Fruit fly (Drosophila melanogaster) whole organism, wandering third instar larva: ENCODE results near the gene CG4553.

ENCODE experiments used
- Abd-B ChIP-seq: fragments of >200 bp; optimal IDR thresholded peaks from 2 replicates; lab custom pipeline; 2017; ENCODE audit warnings: missing biosample characterization, missing genetic modification characterization
- CrebA ChIP-seq: fragments of 200-800 bp; sonication (Bioruptor generic); optimal IDR thresholded peaks from 2 replicates; lab custom pipeline; 2016; ENCODE audit warnings: missing biosample characterization, mild to moderate bottlenecking, missing genetic modification characterization, borderline replicate concordance
- Dfd ChIP-seq: fragments of >200 bp; optimal IDR thresholded peaks from 2 replicates; lab custom pipeline; 2017; ENCODE audit warnings: missing biosample characterization, missing genetic modification characterization
- Dif ChIP-seq: fragments of 200-275, 200-300 bp; sonication (Bioruptor generic); optimal IDR thresholded peaks from 2 replicates; lab custom pipeline; 2018; ENCODE audit warnings: missing biosample characterization, missing genetic modification characterization; ENCODE audit not compliant: partially characterized antibody
- GATAd ChIP-seq: sonication (Bioruptor generic); optimal IDR thresholded peaks from 2 replicates; lab custom pipeline; 2016; ENCODE audit warnings: missing biosample characterization, missing genetic modification characterization
- Hnf4 ChIP-seq: fragments of 200-800 bp; sonication (Bioruptor generic); optimal IDR thresholded peaks from 2 replicates; lab custom pipeline; 2016; ENCODE audit warnings: missing biosample characterization, mild to moderate bottlenecking, missing genetic modification characterization
- Hr78 ChIP-seq: fragments of >200 bp; optimal IDR thresholded peaks from 2 replicates; lab custom pipeline; 2017; ENCODE audit warnings: missing biosample characterization, missing genetic modification characterization
- Hr83 ChIP-seq: fragments of 200-300 bp; sonication (Bioruptor generic); optimal IDR thresholded peaks from 2 replicates; lab custom pipeline; 2016; ENCODE audit warnings: missing biosample characterization, mild to moderate bottlenecking, missing genetic modification characterization, moderate library complexity; ENCODE audit not compliant: poor library complexity, severe bottlenecking
- Myc ChIP-seq: fragments of >200 bp; optimal IDR thresholded peaks from 2 replicates; lab custom pipeline; 2017
- N ChIP-seq: fragments of >200 bp; optimal IDR thresholded peaks from 2 replicates; lab custom pipeline; 2018; ENCODE audit warnings: missing biosample characterization, missing external identifiers, missing genetic modification characterization
- Rel ChIP-seq, 2 experiments: fragments of 200-800 bp; sonication (Bioruptor generic) in 1 of 2; optimal IDR thresholded peaks; 2 replicates in 1 of 2; 3 replicates in 1 of 2; lab custom pipeline; 2016 to 2019; ENCODE audit warnings: mild to moderate bottlenecking in 2 of 2, missing biosample characterization in 2 of 2, missing genetic modification characterization in 2 of 2, moderate library complexity in 1 of 2
- Vsx2 ChIP-seq: fragments of 200-300, 225-300 bp; sonication (Bioruptor generic); optimal IDR thresholded peaks from 2 replicates; lab custom pipeline; 2018; ENCODE audit warnings: missing biosample characterization, missing genetic modification characterization; ENCODE audit not compliant: partially characterized antibody
- br ChIP-seq: fragments of 200-800 bp; sonication (Bioruptor generic); optimal IDR thresholded peaks from 2 replicates; lab custom pipeline; 2016; ENCODE audit warnings: missing biosample characterization, missing genetic modification characterization
- brk ChIP-seq: fragments of 200-800 bp; sonication (Bioruptor generic); optimal IDR thresholded peaks from 2 replicates; lab custom pipeline; 2016; ENCODE audit warnings: missing biosample characterization, mild to moderate bottlenecking, missing genetic modification characterization
- dl ChIP-seq, 2 experiments: fragments of 175-275, 200-275 bp in 1 of 2; fragments of 200-275 bp in 1 of 2; sonication (Bioruptor generic); optimal IDR thresholded peaks; lab custom pipeline; 2018; ENCODE audit warnings: mild to moderate bottlenecking in 2 of 2, missing biosample characterization in 2 of 2, missing genetic modification characterization in 2 of 2, moderate library complexity in 2 of 2; ENCODE audit not compliant: partially characterized antibody in 2 of 2, insufficient read depth in 1 of 2
- dmrt93B ChIP-seq: fragments of 200-800 bp; sonication (Bioruptor generic); optimal IDR thresholded peaks from 2 replicates; lab custom pipeline; 2018; ENCODE audit warnings: missing biosample characterization, mild to moderate bottlenecking, missing genetic modification characterization
- dsf ChIP-seq: sonication (Bioruptor generic); optimal IDR thresholded peaks from 2 replicates; lab custom pipeline; 2016; ENCODE audit warnings: missing biosample characterization, missing genetic modification characterization, borderline replicate concordance
- ey ChIP-seq: fragments of 200-800 bp; sonication (Bioruptor generic); optimal IDR thresholded peaks from 2 replicates; lab custom pipeline; 2016; ENCODE audit warnings: missing biosample characterization, missing genetic modification characterization
- foxo ChIP-seq, 2 experiments: fragments of 200-800 bp; sonication (Bioruptor generic); optimal IDR thresholded peaks; 2 replicates in 1 of 2; 3 replicates in 1 of 2; lab custom pipeline; 2016 to 2017; ENCODE audit warnings: missing biosample characterization in 2 of 2, missing genetic modification characterization in 2 of 2
- fru ChIP-seq: fragments of 200-800 bp; sonication (Bioruptor generic); optimal IDR thresholded peaks from 3 replicates; lab custom pipeline; 2016; ENCODE audit warnings: missing biosample characterization, mild to moderate bottlenecking, missing genetic modification characterization
- h ChIP-seq: fragments of 200-800 bp; sonication (Bioruptor generic); optimal IDR thresholded peaks from 3 replicates; lab custom pipeline; 2016; ENCODE audit warnings: missing biosample characterization, mild to moderate bottlenecking, missing genetic modification characterization
- jim ChIP-seq: fragments of 175-275, 200-325 bp; sonication (Bioruptor generic); optimal IDR thresholded peaks from 2 replicates; lab custom pipeline; 2016; ENCODE audit warnings: missing biosample characterization, mild to moderate bottlenecking, missing genetic modification characterization
- lola ChIP-seq: fragments of >200 bp; optimal IDR thresholded peaks from 2 replicates; lab custom pipeline; 2017; ENCODE audit warnings: missing biosample characterization, missing genetic modification characterization
- psq ChIP-seq: fragments of 200-800 bp; sonication (Bioruptor generic); optimal IDR thresholded peaks from 3 replicates; lab custom pipeline; 2017; ENCODE audit warnings: missing biosample characterization, mild to moderate bottlenecking, missing genetic modification characterization, moderate library complexity
- rgr ChIP-seq: fragments of 200-800 bp; sonication (Bioruptor generic); optimal IDR thresholded peaks from 3 replicates; lab custom pipeline; 2016; ENCODE audit warnings: missing biosample characterization, mild to moderate bottlenecking, missing genetic modification characterization
- usp ChIP-seq: fragments of >200 bp; optimal IDR thresholded peaks from 2 replicates; lab custom pipeline; 2017; ENCODE audit warnings: missing biosample characterization, missing genetic modification characterization
- woc ChIP-seq: sonication (Bioruptor generic); optimal IDR thresholded peaks from 2 replicates; lab custom pipeline; 2016; ENCODE audit warnings: missing biosample characterization, mild to moderate bottlenecking, missing genetic modification characterization

Gene CG4553

dm6 chr3R:25515450-25516288 lies 39.0 kb upstream of the CG4553 start, which contains the start of gene msi (continued):
- TF ChIP-seq psq (GFP tag; lab: Kevin White, UChicago) (peak; percentile 97), Rel (GFP tag; optimal IDR thresholded peaks at IDR 0.05; lab: Kevin White, UChicago) (peak; percentile 84), Rel (tag; optimal IDR thresholded peaks at IDR 0.05; lab: Kevin White, UChicago) (peak; percentile 70), ey (GFP tag; lab: Kevin White, UChicago) (peak; percentile 76), h (GFP tag; lab: Kevin White, UChicago) (peak; percentile 91), Dfd (no peak), Hr83 (GFP tag; lab: Kevin White, UChicago) (peak; percentile 82), dsf (GFP tag; lab: Kevin White, UChicago) (peak; percentile 44), Myc (lab: Kevin White, UChicago) (no peak), Dif (GFP tag; lab: Kevin White, UChicago) (peak; percentile 84), br (GFP tag; lab: Kevin White, UChicago) (peak; percentile 77), dmrt93B (peak; percentile 94), foxo (GFP tag; optimal IDR thresholded peaks at IDR 0.05; lab: Kevin White, UChicago) (peak in 1 of 2 experiments; percentile 95), jim (GFP tag; lab: Kevin White, UChicago) (peak; percentile 49), dl (GFP tag; optimal IDR thresholded peaks at IDR 0.05; lab: Kevin White, UChicago; ENCODE audit: insufficient read depth in 1 of 2, partially characterized antibody in 2 of 2) (peak; percentile 80), CrebA (GFP tag; lab: Kevin White, UChicago) (peak; percentile 4)

dm6 chr3R:25512750-25513149 lies 36.0 kb upstream of the CG4553 start:
- TF ChIP-seq jim (GFP tag; lab: Kevin White, UChicago) (no peak), lola (GFP tag; lab: Kevin White, UChicago) (no peak), N (GFP tag; lab: Kevin White, UChicago) (peak; percentile 22), Myc (lab: Kevin White, UChicago) (peak; percentile 83), rgr (GFP tag; lab: Kevin White, UChicago) (no peak)

- no peak for TF ChIP-seq ey (GFP tag; lab: Kevin White, UChicago)
- no peak for TF ChIP-seq Dfd
- TF ChIP-seq Dif (GFP tag; lab: Kevin White, UChicago), result no peak
- no peak for TF ChIP-seq br (GFP tag; lab: Kevin White, UChicago)
- TF ChIP-seq woc, result no peak
- no peak for TF ChIP-seq rgr (GFP tag; lab: Kevin White, UChicago)
- TF ChIP-seq Hnf4 (GFP tag; lab: Kevin White, UChicago), result no peak
- TF ChIP-seq CrebA (GFP tag; lab: Kevin White, UChicago), result no peak
- no peak for TF ChIP-seq brk (GFP tag; lab: Kevin White, UChicago)
- TF ChIP-seq Vsx2 (GFP tag; lab: Kevin White, UChicago), result no peak
- TF ChIP-seq Myc (lab: Kevin White, UChicago), result no peak
- no peak for TF ChIP-seq fru (GFP tag; lab: Kevin White, UChicago)
- TF ChIP-seq lola (GFP tag; lab: Kevin White, UChicago), result no peak
- no peak for TF ChIP-seq jim (GFP tag; lab: Kevin White, UChicago)
- no peak for TF ChIP-seq usp (GFP tag; lab: Kevin White, UChicago)
- no peak for TF ChIP-seq h (GFP tag; lab: Kevin White, UChicago)
- no peak for TF ChIP-seq Hr78 (GFP tag; lab: Kevin White, UChicago)
- TF ChIP-seq Abd-B (GFP tag; lab: Kevin White, UChicago), result no peak
- no peak for TF ChIP-seq GATAd
Observed at dm6 chr3R:25505975-25506374, 29.3 kb upstream of the CG4553 start, which contains the start of gene CG5111. CG5111 (plus strand) TSS chr3R:25506275.

dm6 chr3R:25504891-25505290 lies 28.2 kb upstream of the CG4553 start, which contains the start of gene CG5107:
CG5107 (plus strand) TSS chr3R:25505191.
- TF ChIP-seq Hr78 (GFP tag; lab: Kevin White, UChicago) (no peak), foxo (GFP tag; optimal IDR thresholded peaks at IDR 0.05; lab: Kevin White, UChicago) (no peak), Abd-B (GFP tag; lab: Kevin White, UChicago) (no peak)
- TF ChIP-seq, all 38 proteins: peak for 0
